Worm (Caenorhabditis elegans): ENCODE data around the gene F55A11.11.

DNA sequence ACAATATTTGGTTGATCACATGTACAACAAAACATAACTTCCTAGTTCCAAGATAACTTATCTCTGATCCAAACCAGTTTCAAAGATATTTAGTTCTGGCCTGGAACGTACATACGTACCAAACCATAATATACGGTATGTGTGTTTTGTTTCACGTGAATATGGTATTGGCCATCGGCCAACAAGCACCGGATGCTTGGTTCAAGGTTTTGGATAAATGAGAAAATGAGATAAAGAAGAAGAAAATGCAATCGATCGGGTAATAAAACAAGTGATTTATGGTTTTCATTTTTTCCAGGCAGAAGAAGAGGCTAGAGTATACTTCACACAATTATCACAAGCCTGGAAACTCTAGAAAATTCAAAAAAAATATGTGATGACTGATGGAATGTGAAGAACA lies 12.4 kb downstream of the F55A11.11 start:
- TF ChIP-seq lin-1 (GFP tag; IDR thresholded peaks at IDR 0.05): no peak
- no peak for TF ChIP-seq daf-16 (GFP tag; optimal IDR thresholded peaks at IDR 0.05)
- no peak for TF ChIP-seq daf-16 (tag; optimal IDR thresholded peaks at IDR 0.05)
- no peak for TF ChIP-seq snpc-1.2 (GFP tag; IDR thresholded peaks at IDR 0.05)
- TF ChIP-seq egl-27 (tag; optimal IDR thresholded peaks at IDR 0.05): no peak
- no peak for TF ChIP-seq nhr-11 (tag; optimal IDR thresholded peaks at IDR 0.05)
- no peak for TF ChIP-seq pqm-1 (tag; optimal IDR thresholded peaks at IDR 0.05)
- no peak for TF ChIP-seq pha-4 (GFP tag; IDR thresholded peaks at IDR 0.05)
- TF ChIP-seq pha-4 (tag; optimal IDR thresholded peaks at IDR 0.05): no peak
- TF ChIP-seq unc-62 (GFP tag; optimal IDR thresholded peaks at IDR 0.05 in 1 of 2): no peak
- no peak for TF ChIP-seq unc-62 (tag; optimal IDR thresholded peaks at IDR 0.05)
- TF ChIP-seq tra-1 (GFP tag; IDR thresholded peaks at IDR 0.05): no peak
- TF ChIP-seq hmg-1.1 (GFP tag; IDR thresholded peaks at IDR 0.05): no peak
- TF ChIP-seq aly-2 (tag; optimal IDR thresholded peaks at IDR 0.05): no peak
- no peak for TF ChIP-seq daf-8 (GFP tag; IDR thresholded peaks at IDR 0.05)
- TF ChIP-seq nhr-28 (tag; optimal IDR thresholded peaks at IDR 0.05): no peak
